Worm (Caenorhabditis elegans): Measurements from ENCODE around the gene let-4.

ce11 chrX:14568258-14568763, 9.4 kb upstream of the let-4 start:
- TF ChIP-seq dao-5 (tag; optimal IDR thresholded peaks at IDR 0.05) (no peak), W03F9.2 (tag; optimal IDR thresholded peaks at IDR 0.05) (no peak)

Measured in whole organism, L4/young adult.